Fruit fly (Drosophila melanogaster): Measurements from ENCODE around the gene CG43774.

Gene CG43774

DNA sequence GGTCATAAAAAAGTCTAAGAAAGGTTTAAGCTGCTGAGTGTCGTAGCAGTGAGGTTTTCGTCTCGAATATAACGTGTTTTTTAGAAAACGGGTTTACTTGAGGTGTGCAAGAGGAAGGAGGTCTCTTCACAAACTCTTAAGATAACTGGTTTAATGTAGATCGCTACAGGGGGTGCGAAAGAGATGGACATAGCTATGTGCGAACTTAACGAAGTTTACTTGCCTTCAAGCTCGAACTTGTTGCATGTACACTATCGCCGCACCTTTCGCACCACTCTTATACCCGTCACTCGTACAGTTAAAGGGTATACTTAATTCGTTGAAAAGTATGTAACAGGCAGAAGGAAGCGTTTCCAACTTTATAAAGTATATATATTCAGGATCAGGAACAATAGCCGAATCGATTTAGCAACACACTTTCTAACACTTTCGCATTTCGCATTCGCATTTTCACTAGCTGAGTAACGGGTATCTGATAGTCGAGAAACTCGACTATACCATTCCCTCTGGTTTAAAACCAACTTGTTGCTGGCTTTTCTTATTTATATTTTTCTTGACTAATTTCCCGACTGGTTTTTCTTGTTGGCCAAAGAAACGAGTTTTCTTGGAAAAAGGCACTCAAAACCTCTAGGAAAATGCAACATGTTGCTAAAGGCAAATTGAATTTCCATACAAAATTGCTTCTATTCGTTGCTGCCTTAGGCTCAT is 21.9 kb downstream of the CG43774 start (continued):
- peak; percentile 89 for TF ChIP-seq CG13424 (tag; optimal IDR thresholded peaks at IDR 0.05)
- TF ChIP-seq CG1602 (GFP tag; optimal IDR thresholded peaks at IDR 0.05), result peak; percentile 79
- no peak for TF ChIP-seq Lpt (GFP tag; optimal IDR thresholded peaks at IDR 0.05)
- TF ChIP-seq lola (GFP tag; optimal IDR thresholded peaks at IDR 0.05), result peak in 1 of 3 experiments; percentile 70
- peak; percentile 89 for TF ChIP-seq CG31441 (GFP tag; IDR thresholded peaks at IDR 0.05)
- TF ChIP-seq CG43689 (GFP tag; IDR thresholded peaks at IDR 0.05), result peak; percentile 50
- TF ChIP-seq CG11504 (tag; optimal IDR thresholded peaks at IDR 0.05), result peak; percentile 93
- peak; percentile 94 for TF ChIP-seq Optix (GFP tag; IDR thresholded peaks at IDR 0.05)
- peak; percentile 67 for TF ChIP-seq Dad (GFP tag; optimal IDR thresholded peaks at IDR 0.05)
- peak; percentile 82 for TF ChIP-seq CG17385 (GFP tag; optimal IDR thresholded peaks at IDR 0.05)
- peak; percentile 86 for TF ChIP-seq H15 (GFP tag; IDR thresholded peaks at IDR 0.05)
- peak; percentile 78 for TF ChIP-seq bbx (GFP tag; IDR thresholded peaks at IDR 0.05; ENCODE audit: partially characterized antibody)
- TF ChIP-seq bcd (GFP tag; optimal IDR thresholded peaks at IDR 0.05), result peak; percentile 74
- TF ChIP-seq Hr3 (GFP tag; optimal IDR thresholded peaks at IDR 0.05), result peak; percentile 76
- TF ChIP-seq CG4617 (GFP tag; optimal IDR thresholded peaks at IDR 0.05; ENCODE audit: borderline replicate concordance), result peak; percentile 43
- peak; percentile 91 for TF ChIP-seq ato (GFP tag; IDR thresholded peaks at IDR 0.05; ENCODE audit: partially characterized antibody)
- no peak for TF ChIP-seq Adf1 (GFP tag; IDR thresholded peaks at IDR 0.05)
- TF ChIP-seq dan (GFP tag; IDR thresholded peaks at IDR 0.05), result no peak
- peak; percentile 14 for TF ChIP-seq CG17912 (GFP tag; optimal IDR thresholded peaks at IDR 0.05)
- TF ChIP-seq CG6272 (GFP tag; IDR thresholded peaks at IDR 0.05), result no peak; the same call in none of the 2 replicates
- TF ChIP-seq CG11085 (GFP tag; IDR thresholded peaks at IDR 0.05), result 0 out of 2 replicates have a peak, but pooled peaks have one; percentile 31
- peak; percentile 84 for TF ChIP-seq ATbp (GFP tag; optimal IDR thresholded peaks at IDR 0.05)
- peak; percentile 80 for TF ChIP-seq Mes4 (GFP tag; optimal IDR thresholded peaks at IDR 0.05)
- TF ChIP-seq CG6689 (GFP tag; IDR thresholded peaks at IDR 0.05), result peak; percentile 89
- TF ChIP-seq CG14014 (GFP tag; IDR thresholded peaks at IDR 0.05), result peak; percentile 70
- peak; percentile 87 for TF ChIP-seq CG5245 (GFP tag; optimal IDR thresholded peaks at IDR 0.05)
- peak; percentile 16 for TF ChIP-seq CG31365 (tag; optimal IDR thresholded peaks at IDR 0.05)
- peak; percentile 19 for TF ChIP-seq zfh2 (GFP tag; optimal IDR thresholded peaks at IDR 0.05)
- TF ChIP-seq tap (tag; optimal IDR thresholded peaks at IDR 0.05), result peak; percentile 81
- TF ChIP-seq slbo (GFP tag; IDR thresholded peaks at IDR 0.05), result peak; percentile 85
- 0 out of 3 replicates have a peak, but pooled peaks have one; percentile 47 for TF ChIP-seq zen2 (GFP tag; IDR thresholded peaks at IDR 0.05; ENCODE audit: partially characterized antibody)
- TF ChIP-seq CG33213 (GFP tag; optimal IDR thresholded peaks at IDR 0.05), result peak; percentile 74
- TF ChIP-seq HLHmδ (GFP tag; optimal IDR thresholded peaks at IDR 0.05), result no peak
- TF ChIP-seq tll (GFP tag; optimal IDR thresholded peaks at IDR 0.05), result no peak
- TF ChIP-seq CG16815 (GFP tag; optimal IDR thresholded peaks at IDR 0.05), result peak; percentile 74
- peak; percentile 94 for TF ChIP-seq Xrp1 (GFP tag; IDR thresholded peaks at IDR 0.05)
- TF ChIP-seq CG14441 (GFP tag; IDR thresholded peaks at IDR 0.05), result peak; percentile 83
- peak; percentile 69 for TF ChIP-seq tup (GFP tag; optimal IDR thresholded peaks at IDR 0.05)
- peak; percentile 17 for TF ChIP-seq CG13894 (tag; optimal IDR thresholded peaks at IDR 0.05)
- TF ChIP-seq ssp (GFP tag; IDR thresholded peaks at IDR 0.05), result peak; percentile 77
- peak; percentile 84 for TF ChIP-seq CG11093 (GFP tag; IDR thresholded peaks at IDR 0.05)
- TF ChIP-seq wek (GFP tag; optimal IDR thresholded peaks at IDR 0.05), result peak; percentile 36
- TF ChIP-seq unc-4 (GFP tag; IDR thresholded peaks at IDR 0.05; ENCODE audit: partially characterized antibody), result no peak
- peak; percentile 92 for TF ChIP-seq CG17829 (tag; optimal IDR thresholded peaks at IDR 0.05)
- 0 out of 4 replicates have a peak, but pooled peaks have one; percentile 62 for TF ChIP-seq chinmo (GFP tag; IDR thresholded peaks at IDR 0.05; ENCODE audit: partially characterized antibody)
- peak; percentile 64 for TF ChIP-seq CG9817 (tag; optimal IDR thresholded peaks at IDR 0.05)
- TF ChIP-seq CkIIα-i1 (GFP tag; IDR thresholded peaks at IDR 0.05), result peak; percentile 28; the same call in 1 of the 2 replicates
- peak; percentile 58 for TF ChIP-seq CG10654 (GFP tag; optimal IDR thresholded peaks at IDR 0.05)
